Worm (Caenorhabditis elegans): ENCODE results near the gene abl-1.

Gene abl-1

ce11 chrX:10597554-10598191 lies 26.3 kb downstream of the abl-1 start (continued):
- no peak for TF ChIP-seq snpc-4 (tag; optimal IDR thresholded peaks at IDR 0.05)
- no peak for TF ChIP-seq lin-13 (GFP tag; optimal IDR thresholded peaks at IDR 0.05)
- TF ChIP-seq nhr-90 (tag; optimal IDR thresholded peaks at IDR 0.05; ENCODE audit: poor library complexity) = no peak
- TF ChIP-seq skn-1 (tag; optimal IDR thresholded peaks at IDR 0.05) = no peak
- TF ChIP-seq elt-2 (tag; optimal IDR thresholded peaks at IDR 0.05) = peak; percentile 43
- peak; percentile 48 for TF ChIP-seq tbx-2 (tag; optimal IDR thresholded peaks at IDR 0.05)
- TF ChIP-seq mdl-1 (tag; optimal IDR thresholded peaks at IDR 0.05) = no peak
- TF ChIP-seq blmp-1 (tag; optimal IDR thresholded peaks at IDR 0.05) = no peak
- TF ChIP-seq lsy-2 (tag; optimal IDR thresholded peaks at IDR 0.05) = no peak
- TF ChIP-seq ama-1 (optimal IDR thresholded peaks at IDR 0.05) = no peak
- TF ChIP-seq nhr-237 (tag; optimal IDR thresholded peaks at IDR 0.05) = no peak
- no peak for TF ChIP-seq nhr-85 (tag)
- TF ChIP-seq nhr-11 (tag; optimal IDR thresholded peaks at IDR 0.05) = no peak
- no peak for TF ChIP-seq alr-1 (tag; optimal IDR thresholded peaks at IDR 0.05; ENCODE audit: borderline replicate concordance)
- no peak for TF ChIP-seq zag-1 (tag; optimal IDR thresholded peaks at IDR 0.05)
- no peak for TF ChIP-seq hpl-2 (GFP tag; optimal IDR thresholded peaks at IDR 0.05)
- no peak for TF ChIP-seq lin-15B (tag; optimal IDR thresholded peaks at IDR 0.05)
- no peak for TF ChIP-seq pag-3 (tag; optimal IDR thresholded peaks at IDR 0.05; ENCODE audit: borderline replicate concordance, insufficient read depth)
- TF ChIP-seq C34B4.2 (tag; optimal IDR thresholded peaks at IDR 0.05) = no peak
- TF ChIP-seq ets-5 (GFP tag; IDR thresholded peaks at IDR 0.05) = no peak
- no peak for TF ChIP-seq fkh-4 (tag; optimal IDR thresholded peaks at IDR 0.05; ENCODE audit: borderline replicate concordance)
- TF ChIP-seq F16B12.6 (tag; optimal IDR thresholded peaks at IDR 0.05) = no peak
- no peak for TF ChIP-seq unc-98 (GFP tag; IDR thresholded peaks at IDR 0.05)
- no peak for TF ChIP-seq egl-27 (tag; optimal IDR thresholded peaks at IDR 0.05)
- TF ChIP-seq elt-3 (tag; optimal IDR thresholded peaks at IDR 0.05) = no peak
- peak; percentile 26 for TF ChIP-seq xbp-1 (tag; optimal IDR thresholded peaks at IDR 0.05)
- no peak for TF ChIP-seq C04F5.9 (tag; optimal IDR thresholded peaks at IDR 0.05)
- TF ChIP-seq aly-2 (tag; optimal IDR thresholded peaks at IDR 0.05) = no peak
- no peak for TF ChIP-seq aha-1 (tag; optimal IDR thresholded peaks at IDR 0.05)
- TF ChIP-seq nhr-76 (tag; optimal IDR thresholded peaks at IDR 0.05) = no peak
- no peak for TF ChIP-seq nhr-12 (tag; optimal IDR thresholded peaks at IDR 0.05)
- no peak for TF ChIP-seq unc-30 (tag; optimal IDR thresholded peaks at IDR 0.05)
- no peak for TF ChIP-seq nhr-77 (tag; optimal IDR thresholded peaks at IDR 0.05)
- TF ChIP-seq hlh-4 (tag; optimal IDR thresholded peaks at IDR 0.05) = no peak
- no peak for TF ChIP-seq ceh-63 (GFP tag; optimal IDR thresholded peaks at IDR 0.05)
- TF ChIP-seq C16A3.4 (tag; optimal IDR thresholded peaks at IDR 0.05) = no peak
- TF ChIP-seq ceh-8 (GFP tag; optimal IDR thresholded peaks at IDR 0.05) = peak; percentile 14
- no peak for TF ChIP-seq nhr-28 (tag; optimal IDR thresholded peaks at IDR 0.05)
- no peak for TF ChIP-seq lin-35 (GFP tag; optimal IDR thresholded peaks at IDR 0.05)
- no peak for TF ChIP-seq unc-130 (tag; optimal IDR thresholded peaks at IDR 0.05)
- peak; percentile 30 for TF ChIP-seq nhr-20 (tag; optimal IDR thresholded peaks at IDR 0.05)
- TF ChIP-seq ceh-88 (GFP tag; IDR thresholded peaks at IDR 0.05) = no peak
- TF ChIP-seq lin-14 (GFP tag; optimal IDR thresholded peaks at IDR 0.05) = peak; percentile 71
- no peak for TF ChIP-seq ces-1 (GFP tag; optimal IDR thresholded peaks at IDR 0.05)
- TF ChIP-seq ztf-4 (tag; optimal IDR thresholded peaks at IDR 0.05) = no peak
- peak; percentile 72 for TF ChIP-seq dsc-1 (tag; optimal IDR thresholded peaks at IDR 0.05)
- TF ChIP-seq unc-86 (tag; optimal IDR thresholded peaks at IDR 0.05) = peak; percentile 12
- TF ChIP-seq Y116A8C.19 (tag; optimal IDR thresholded peaks at IDR 0.05; ENCODE audit: borderline replicate concordance) = no peak
- TF ChIP-seq lir-3 (tag; optimal IDR thresholded peaks at IDR 0.05; ENCODE audit: poor library complexity) = no peak
